Fruit fly (Drosophila melanogaster): ENCODE data around the gene CG34175.

CG34175 gene

dm6 chr2L:3373242-3373641 lies 24.6 kb upstream of the CG34175 start, which contains the start of gene GramD1B (continued):
- no peak for TF ChIP-seq h (optimal IDR thresholded peaks at IDR 0.05)
- peak; percentile 15 for TF ChIP-seq CG10147 (GFP tag; optimal IDR thresholded peaks at IDR 0.05)
- no peak for TF ChIP-seq CG8290 (GFP tag; optimal IDR thresholded peaks at IDR 0.05)
- TF ChIP-seq CG8290 (tag; optimal IDR thresholded peaks at IDR 0.05), result peak in 1 of 2 experiments; percentile 65
- peak; percentile 61 for TF ChIP-seq CG9932 (GFP tag; IDR thresholded peaks at IDR 0.05)
- TF ChIP-seq fu2 (GFP tag; optimal IDR thresholded peaks at IDR 0.05), result peak; percentile 7
- no peak for TF ChIP-seq tna (GFP tag; IDR thresholded peaks at IDR 0.05; ENCODE audit: partially characterized antibody)
- peak; percentile 33 for TF ChIP-seq Myb (GFP tag; optimal IDR thresholded peaks at IDR 0.05)
- peak; percentile 88 for TF ChIP-seq CG17186 (GFP tag; optimal IDR thresholded peaks at IDR 0.05)
- 0 out of 3 replicates have a peak, but pooled peaks have one; percentile 7 for TF ChIP-seq CG16813 (GFP tag; IDR thresholded peaks at IDR 0.05; ENCODE audit: partially characterized antibody)
- peak; percentile 95 for TF ChIP-seq pzg (GFP tag; optimal IDR thresholded peaks at IDR 0.05)
- TF ChIP-seq sug (tag; optimal IDR thresholded peaks at IDR 0.05), result peak; percentile 32
- TF ChIP-seq lbe (GFP tag; optimal IDR thresholded peaks at IDR 0.05), result peak; percentile 16
- no peak for TF ChIP-seq prd (optimal IDR thresholded peaks at IDR 0.05)
- TF ChIP-seq prd (GFP tag; IDR thresholded peaks at IDR 0.05), result 0 out of 3 replicates have a peak, but pooled peaks have one; percentile 27
- no peak for TF ChIP-seq Bteb2 (GFP tag; optimal IDR thresholded peaks at IDR 0.05)
- TF ChIP-seq CG30020 (tag; optimal IDR thresholded peaks at IDR 0.05), result peak; percentile 11
- TF ChIP-seq scrt (GFP tag; optimal IDR thresholded peaks at IDR 0.05), result no peak
- TF ChIP-seq bcd (GFP tag; optimal IDR thresholded peaks at IDR 0.05), result no peak
- TF ChIP-seq ken (GFP tag; IDR thresholded peaks at IDR 0.05), result 0 out of 3 replicates have a peak, but pooled peaks have one; percentile 23

DNA sequence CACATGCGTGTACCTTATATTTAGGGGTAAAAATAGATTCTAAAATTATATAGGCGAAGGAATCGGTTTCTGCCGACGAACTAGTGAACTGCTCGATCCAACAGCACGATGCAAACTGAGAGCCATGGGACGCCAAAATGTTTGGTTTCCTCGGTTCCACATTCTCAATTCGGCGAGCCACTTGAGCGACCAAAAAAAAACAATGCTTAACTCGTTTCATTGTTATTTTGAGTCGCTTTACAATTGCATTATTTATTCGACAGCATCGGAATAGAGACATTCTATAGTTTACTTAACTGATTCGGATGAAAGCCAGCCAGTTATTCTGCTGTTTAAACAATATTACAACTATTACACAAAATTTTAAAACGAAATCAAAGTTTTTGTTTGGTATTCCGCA lies 22.2 kb upstream of the CG34175 start, which contains the start of gene CG15412:
Gene CG15412, minus strand, starts transcription at position 101 of the 400 bp plus-strand sequence.
- no peak for TF ChIP-seq ranshi (GFP tag; IDR thresholded peaks at IDR 0.05)
- no peak for TF ChIP-seq Myb (GFP tag; optimal IDR thresholded peaks at IDR 0.05)
- no peak for TF ChIP-seq fu2 (GFP tag; optimal IDR thresholded peaks at IDR 0.05)
- no peak for TF ChIP-seq ato (GFP tag; IDR thresholded peaks at IDR 0.05; ENCODE audit: partially characterized antibody)
- no peak for TF ChIP-seq CG9215 (GFP tag; IDR thresholded peaks at IDR 0.05)
- no peak for TF ChIP-seq her (GFP tag; optimal IDR thresholded peaks at IDR 0.05)
- no peak for TF ChIP-seq Stat92E (GFP tag; optimal IDR thresholded peaks at IDR 0.05)
- TF ChIP-seq CG1602 (GFP tag; optimal IDR thresholded peaks at IDR 0.05), result no peak
- TF ChIP-seq ind (GFP tag; optimal IDR thresholded peaks at IDR 0.05), result no peak
- no peak for TF ChIP-seq sug (tag; optimal IDR thresholded peaks at IDR 0.05)
- no peak for TF ChIP-seq unc-4 (GFP tag; IDR thresholded peaks at IDR 0.05; ENCODE audit: partially characterized antibody)
- TF ChIP-seq Chrac-16 (GFP tag; optimal IDR thresholded peaks at IDR 0.05), result no peak
- TF ChIP-seq CG30431 (GFP tag; optimal IDR thresholded peaks at IDR 0.05), result no peak
- no peak for TF ChIP-seq CG15011 (GFP tag; optimal IDR thresholded peaks at IDR 0.05)
- TF ChIP-seq CG33213 (GFP tag; optimal IDR thresholded peaks at IDR 0.05), result no peak
- TF ChIP-seq klu (GFP tag; IDR thresholded peaks at IDR 0.05), result no peak
- no peak for TF ChIP-seq repo (GFP tag; optimal IDR thresholded peaks at IDR 0.05)
- no peak for TF ChIP-seq CG18599 (GFP tag; optimal IDR thresholded peaks at IDR 0.05)
- no peak for TF ChIP-seq exex (tag; optimal IDR thresholded peaks at IDR 0.05)
- TF ChIP-seq grn (GFP tag; optimal IDR thresholded peaks at IDR 0.05), result no peak

DNA sequence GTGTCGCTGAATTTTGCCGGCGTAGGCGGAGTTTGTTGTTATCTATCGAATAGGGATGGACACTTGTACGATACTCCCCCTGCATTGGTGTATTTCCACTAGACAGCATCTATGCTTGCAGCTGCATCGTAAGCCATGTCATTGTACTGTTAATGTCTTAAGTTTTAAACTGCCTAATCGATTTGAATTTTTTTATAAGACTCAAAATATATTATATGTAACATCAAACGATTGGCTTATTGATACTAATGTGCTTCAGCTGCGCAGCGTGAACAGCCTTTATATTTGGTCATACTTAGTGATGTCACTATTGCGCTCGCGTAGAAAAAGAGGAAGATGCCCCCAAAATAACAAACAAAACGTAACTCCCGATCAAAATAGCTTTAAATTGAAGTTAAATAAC lies 21.1 kb upstream of the CG34175 start, which contains the start of the genes CG9662 and Ptpa:
Gene CG9662, minus strand, starts transcription at position 54 of the 403 bp plus-strand sequence.
Gene Ptpa, plus strand, starts transcription at position 319 of the 403 bp plus-strand sequence.
- TF ChIP-seq CG31224 (GFP tag; IDR thresholded peaks at IDR 0.05) (peak; percentile 73), ase (GFP tag; IDR thresholded peaks at IDR 0.05) (peak; percentile 52; the same call in 1 of the 3 replicates), trh (GFP tag; optimal IDR thresholded peaks at IDR 0.05) (peak; percentile 40), CG6791 (GFP tag; IDR thresholded peaks at IDR 0.05; ENCODE audit: partially characterized antibody) (peak; percentile 75; the same call in 2 of the 3 replicates), CG17612 (GFP tag; IDR thresholded peaks at IDR 0.05) (no peak), slbo (GFP tag; IDR thresholded peaks at IDR 0.05) (peak; percentile 92), CG31365 (tag; optimal IDR thresholded peaks at IDR 0.05) (no peak), ATbp (GFP tag; optimal IDR thresholded peaks at IDR 0.05) (peak; percentile 21), emc (GFP tag; optimal IDR thresholded peaks at IDR 0.05) (peak; percentile 55), CG12942 (GFP tag; optimal IDR thresholded peaks at IDR 0.05) (peak; percentile 83), HmgZ (tag; optimal IDR thresholded peaks at IDR 0.05) (peak; percentile 80), CG3838 (GFP tag; optimal IDR thresholded peaks at IDR 0.05) (peak; percentile 13), oc (tag; optimal IDR thresholded peaks at IDR 0.05) (no peak), twi (tag; optimal IDR thresholded peaks at IDR 0.05) (no peak)
